Fruit fly (Drosophila melanogaster): ENCODE measurements around the gene Osi14.

Gene Osi14

dm6 chr3R:6343396-6344239 is 44.7 kb downstream of the Osi14 start, which contains the start of gene CG17919 (continued):
- TF ChIP-seq net (GFP tag; optimal IDR thresholded peaks at IDR 0.05) (no peak), CG1621 (tag; optimal IDR thresholded peaks at IDR 0.05) (peak; percentile 99), CG7368 (GFP tag; optimal IDR thresholded peaks at IDR 0.05) (peak; percentile 32), svp (GFP tag) (no peak), Lpt (GFP tag; optimal IDR thresholded peaks at IDR 0.05) (no peak), Eip93F (GFP tag; optimal IDR thresholded peaks at IDR 0.05) (no peak), dsx (GFP tag; optimal IDR thresholded peaks at IDR 0.05; ENCODE audit: poor library complexity, severe bottlenecking) (peak; percentile 13), Eip78C (GFP tag) (peak; percentile 60), CG6854 (GFP tag; optimal IDR thresholded peaks at IDR 0.05) (peak; percentile 17), Smox (GFP tag; optimal IDR thresholded peaks at IDR 0.05) (peak; percentile 27), topi (GFP tag; optimal IDR thresholded peaks at IDR 0.05) (peak; percentile 35), lz (GFP tag; optimal IDR thresholded peaks at IDR 0.05) (peak; percentile 14), OdsH (GFP tag; optimal IDR thresholded peaks at IDR 0.05) (peak; percentile 60), eg (GFP tag; IDR thresholded peaks at IDR 0.05) (0 out of 3 replicates have a peak, but pooled peaks have one; percentile 14), CG11294 (GFP tag; IDR thresholded peaks at IDR 0.05) (no peak), CG10669 (GFP tag; optimal IDR thresholded peaks at IDR 0.05) (no peak), CG32006 (GFP tag; optimal IDR thresholded peaks at IDR 0.05) (no peak), spab (GFP tag; optimal IDR thresholded peaks at IDR 0.05) (no peak), Hr4 (GFP tag; optimal IDR thresholded peaks at IDR 0.05) (peak; percentile 19), Sox14 (GFP tag; optimal IDR thresholded peaks at IDR 0.05) (no peak), CG6163 (GFP tag; IDR thresholded peaks at IDR 0.05) (no peak), CG8319 (GFP tag; optimal IDR thresholded peaks at IDR 0.05) (no peak), CG3919 (GFP tag; optimal IDR thresholded peaks at IDR 0.05) (peak; percentile 57), ss (GFP tag; optimal IDR thresholded peaks at IDR 0.05) (no peak), Met (GFP tag; optimal IDR thresholded peaks at IDR 0.05) (no peak), CG10631 (GFP tag; optimal IDR thresholded peaks at IDR 0.05) (peak; percentile 39), esn (GFP tag; optimal IDR thresholded peaks at IDR 0.05) (peak; percentile 44), CG16779 (tag; optimal IDR thresholded peaks at IDR 0.05) (no peak), CG6808 (GFP tag; optimal IDR thresholded peaks at IDR 0.05) (peak; percentile 53), Blimp-1 (GFP tag; optimal IDR thresholded peaks at IDR 0.05) (no peak), CG11762 (GFP tag; optimal IDR thresholded peaks at IDR 0.05; ENCODE audit: insufficient read depth) (no peak), Hr38 (GFP tag; optimal IDR thresholded peaks at IDR 0.05) (no peak), CG6792 (GFP tag; optimal IDR thresholded peaks at IDR 0.05) (peak; percentile 22), Hr39 (GFP tag; optimal IDR thresholded peaks at IDR 0.05) (peak; percentile 23), fkh (GFP tag; optimal IDR thresholded peaks at IDR 0.05) (no peak), CG3032 (tag; optimal IDR thresholded peaks at IDR 0.05) (peak; percentile 37), Gug (GFP tag; IDR thresholded peaks at IDR 0.05) (no peak), dac (GFP tag; optimal IDR thresholded peaks at IDR 0.05) (no peak), Sox15 (GFP tag; optimal IDR thresholded peaks at IDR 0.05) (peak; percentile 15), achi (GFP tag; optimal IDR thresholded peaks at IDR 0.05) (peak; percentile 41)

- TF ChIP-seq CG3032 (tag; optimal IDR thresholded peaks at IDR 0.05) (peak; percentile 12), CG6276 (GFP tag; optimal IDR thresholded peaks at IDR 0.05) (no peak), lz (GFP tag; optimal IDR thresholded peaks at IDR 0.05) (no peak), Sox102F (GFP tag; optimal IDR thresholded peaks at IDR 0.05) (no peak), fd59A (GFP tag; optimal IDR thresholded peaks at IDR 0.05) (no peak), CG34406 (GFP tag; optimal IDR thresholded peaks at IDR 0.05) (no peak), cyc (GFP tag; optimal IDR thresholded peaks at IDR 0.05) (peak; percentile 8), esn (GFP tag; optimal IDR thresholded peaks at IDR 0.05) (peak; percentile 3), acj6 (GFP tag; optimal IDR thresholded peaks at IDR 0.05) (no peak), Eip78C (GFP tag) (peak; percentile 49), CG16779 (tag; optimal IDR thresholded peaks at IDR 0.05) (no peak), dsx (GFP tag; optimal IDR thresholded peaks at IDR 0.05; ENCODE audit: poor library complexity, severe bottlenecking) (peak; percentile 3), Eip93F (GFP tag; optimal IDR thresholded peaks at IDR 0.05) (no peak), Sox14 (GFP tag; optimal IDR thresholded peaks at IDR 0.05) (peak; percentile 48), CG31627 (GFP tag; optimal IDR thresholded peaks at IDR 0.05) (peak; percentile 3)
These were observed 46.9 kb downstream of the Osi14 start, which contains the start of the genes SmD2 and CG18048 for dm6 chr3R:6345814-6346213. SmD2 (minus strand) TSS chr3R:6345911. CG18048 (plus strand) TSS chr3R:6346111.

Measured in whole organism, prepupa.